Worm (Caenorhabditis elegans): ENCODE data around the gene F07A11.5.

F07A11.5 gene

DNA sequence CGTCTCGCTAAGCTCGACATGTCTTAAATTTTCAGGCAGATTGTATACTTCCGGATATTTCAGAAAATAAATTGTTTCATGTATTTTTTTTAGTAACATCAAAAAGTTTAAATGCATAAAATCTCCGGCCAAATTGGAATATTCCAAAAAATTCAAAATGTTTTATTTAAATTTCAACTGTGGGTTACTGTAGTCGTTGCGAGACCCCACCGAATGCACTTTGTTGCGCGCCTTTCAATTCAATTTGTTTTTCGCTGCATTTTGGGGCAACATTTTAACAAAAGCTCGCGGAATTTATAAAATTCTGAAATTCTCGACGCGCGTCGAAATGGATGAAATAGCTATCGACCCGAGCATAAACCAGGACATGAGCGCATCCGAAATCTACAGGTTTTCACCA is 39.2 kb upstream of the F07A11.5 start, which contains the start of gene F54D5.2:
Gene F54D5.2 (plus strand): TSS at position 237 of the 400 bp plus-strand sequence.
- TF ChIP-seq sdc-2 (tag; optimal IDR thresholded peaks at IDR 0.05) (no peak), rnt-1 (tag; optimal IDR thresholded peaks at IDR 0.05) (no peak), npax-4 (tag; optimal IDR thresholded peaks at IDR 0.05) (no peak), unc-42 (tag; optimal IDR thresholded peaks at IDR 0.05) (no peak), pax-1 (tag; optimal IDR thresholded peaks at IDR 0.05) (no peak), dve-1 (tag; optimal IDR thresholded peaks at IDR 0.05) (no peak), hlh-15 (tag; optimal IDR thresholded peaks at IDR 0.05) (no peak), ceh-9 (tag; optimal IDR thresholded peaks at IDR 0.05) (no peak), sox-2 (GFP tag; IDR thresholded peaks at IDR 0.05) (no peak), syd-9 (tag; optimal IDR thresholded peaks at IDR 0.05) (no peak), gmeb-2 (tag; optimal IDR thresholded peaks at IDR 0.05) (no peak), ama-1 (optimal IDR thresholded peaks at IDR 0.05) (no peak), ceh-18 (tag; optimal IDR thresholded peaks at IDR 0.05) (no peak), ceh-14 (tag; optimal IDR thresholded peaks at IDR 0.05) (no peak), mec-3 (tag; optimal IDR thresholded peaks at IDR 0.05; ENCODE audit: borderline replicate concordance) (no peak), ceh-30 (tag; optimal IDR thresholded peaks at IDR 0.05) (no peak), hlh-13 (GFP tag; optimal IDR thresholded peaks at IDR 0.05) (no peak), ceh-22 (tag; optimal IDR thresholded peaks at IDR 0.05) (no peak), T23F11.4 (GFP tag; optimal IDR thresholded peaks at IDR 0.05) (no peak)

DNA sequence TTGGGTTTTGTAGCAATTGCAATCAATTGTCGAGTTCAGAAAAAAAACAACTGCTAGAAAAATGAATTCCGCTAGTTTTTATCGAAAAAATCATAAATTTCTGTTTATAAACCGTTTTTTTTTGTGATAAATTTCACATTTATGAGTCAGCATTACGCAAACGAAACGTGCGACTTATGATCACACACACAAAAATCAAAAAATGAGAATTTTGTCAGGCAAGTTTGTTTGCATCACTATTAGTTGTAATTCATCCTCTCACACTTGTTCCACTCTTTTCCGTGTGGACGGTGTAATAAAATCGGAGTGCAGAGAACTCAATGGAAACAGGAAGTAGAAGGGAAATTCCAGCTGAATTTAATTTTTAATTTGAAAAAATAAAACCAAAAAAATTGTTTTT is 34.7 kb upstream of the F07A11.5 start, which contains the start of gene pcs-1:
Gene pcs-1 (minus strand): TSS at position 344 of the 400 bp plus-strand sequence.
- TF ChIP-seq hlh-30 (tag; optimal IDR thresholded peaks at IDR 0.05; ENCODE audit: insufficient read depth) (no peak), ztf-16 (tag; optimal IDR thresholded peaks at IDR 0.05) (no peak), ceh-18 (tag; optimal IDR thresholded peaks at IDR 0.05) (no peak), fkh-10 (GFP tag; optimal IDR thresholded peaks at IDR 0.05) (no peak), tbx-2 (tag; optimal IDR thresholded peaks at IDR 0.05) (no peak), syd-9 (tag; optimal IDR thresholded peaks at IDR 0.05) (no peak), zip-5 (tag; optimal IDR thresholded peaks at IDR 0.05) (no peak), F13H6.1 (tag; optimal IDR thresholded peaks at IDR 0.05) (no peak), dve-1 (tag; optimal IDR thresholded peaks at IDR 0.05) (no peak), K02D7.2 (tag; optimal IDR thresholded peaks at IDR 0.05) (no peak), nfya-1 (tag; optimal IDR thresholded peaks at IDR 0.05) (no peak), ceh-45 (GFP tag; IDR thresholded peaks at IDR 0.05) (no peak), ceh-2 (tag; optimal IDR thresholded peaks at IDR 0.05) (no peak), ama-1 (optimal IDR thresholded peaks at IDR 0.05) (no peak), lim-6 (tag; optimal IDR thresholded peaks at IDR 0.05) (no peak), pax-1 (tag; optimal IDR thresholded peaks at IDR 0.05) (no peak), dmd-4 (tag; optimal IDR thresholded peaks at IDR 0.05; ENCODE audit: borderline replicate concordance) (no peak)

DNA sequence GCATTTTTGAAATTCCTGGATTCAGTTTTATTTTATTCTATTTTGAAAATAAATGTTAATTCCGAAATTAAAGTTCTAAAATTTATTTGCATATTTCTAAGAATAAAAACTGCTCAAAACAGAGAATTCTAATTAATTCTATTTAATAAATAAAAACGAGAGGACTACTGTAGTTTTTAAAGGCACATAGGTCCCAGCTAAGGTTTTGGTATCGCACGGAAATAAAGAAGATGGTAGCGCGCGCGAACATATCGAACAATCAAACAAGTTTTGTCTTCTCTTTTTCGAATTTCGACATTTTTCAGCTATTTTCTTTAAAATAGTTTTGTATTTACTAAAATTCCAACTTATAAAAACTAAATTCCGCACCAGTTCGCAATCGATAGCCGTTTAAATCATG is 34.2 kb upstream of the F07A11.5 start:
- TF ChIP-seq pha-4 (tag; optimal IDR thresholded peaks at IDR 0.05) (no peak), hlh-6 (tag; optimal IDR thresholded peaks at IDR 0.05) (no peak), lim-6 (tag; optimal IDR thresholded peaks at IDR 0.05) (no peak), nhr-232 (tag; optimal IDR thresholded peaks at IDR 0.05) (no peak), odd-2 (tag; optimal IDR thresholded peaks at IDR 0.05) (no peak), npax-4 (tag; optimal IDR thresholded peaks at IDR 0.05) (no peak), pros-1 (tag; optimal IDR thresholded peaks at IDR 0.05) (no peak), fkh-6 (tag; optimal IDR thresholded peaks at IDR 0.05) (no peak), unc-42 (tag; optimal IDR thresholded peaks at IDR 0.05) (no peak), ceh-9 (tag; optimal IDR thresholded peaks at IDR 0.05) (no peak), pax-1 (tag; optimal IDR thresholded peaks at IDR 0.05) (no peak), dmd-4 (tag; optimal IDR thresholded peaks at IDR 0.05; ENCODE audit: borderline replicate concordance) (no peak)

DNA sequence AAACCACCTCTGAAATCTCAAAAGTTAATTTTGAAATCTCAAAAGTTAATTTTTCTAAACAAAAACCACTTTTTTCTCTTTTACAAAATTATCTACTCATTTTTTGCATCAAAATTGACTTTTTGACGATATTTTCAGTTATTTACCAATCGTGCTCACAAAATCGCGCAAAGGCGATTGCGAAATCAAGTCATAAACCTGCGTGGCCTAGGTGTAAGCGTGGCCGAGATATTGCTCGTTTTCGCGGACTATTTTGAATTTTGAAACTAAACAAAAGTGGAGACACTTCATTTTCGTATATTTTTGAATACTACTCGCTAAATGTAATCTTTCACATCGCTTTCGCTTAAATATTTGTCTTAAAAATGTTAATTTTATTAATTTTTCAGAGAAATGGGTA is 33.8 kb upstream of the F07A11.5 start, which contains the start of gene smc-6:
Gene smc-6 (plus strand): TSS at position 390 of the 400 bp plus-strand sequence.
- peak; percentile 39 for TF ChIP-seq ceh-31 (tag; optimal IDR thresholded peaks at IDR 0.05)
- no peak for TF ChIP-seq ama-1 (optimal IDR thresholded peaks at IDR 0.05)
- TF ChIP-seq tbx-7 (tag; optimal IDR thresholded peaks at IDR 0.05): no peak
- peak; percentile 20 for TF ChIP-seq C08G9.2 (tag; optimal IDR thresholded peaks at IDR 0.05)
- TF ChIP-seq ceh-2 (tag; optimal IDR thresholded peaks at IDR 0.05): peak; percentile 14
- TF ChIP-seq unc-42 (tag; optimal IDR thresholded peaks at IDR 0.05): peak; percentile 4
- no peak for TF ChIP-seq T23F11.4 (GFP tag; optimal IDR thresholded peaks at IDR 0.05)
